Worm (Caenorhabditis elegans): ENCODE data around the gene fbxb-39.

DNA sequence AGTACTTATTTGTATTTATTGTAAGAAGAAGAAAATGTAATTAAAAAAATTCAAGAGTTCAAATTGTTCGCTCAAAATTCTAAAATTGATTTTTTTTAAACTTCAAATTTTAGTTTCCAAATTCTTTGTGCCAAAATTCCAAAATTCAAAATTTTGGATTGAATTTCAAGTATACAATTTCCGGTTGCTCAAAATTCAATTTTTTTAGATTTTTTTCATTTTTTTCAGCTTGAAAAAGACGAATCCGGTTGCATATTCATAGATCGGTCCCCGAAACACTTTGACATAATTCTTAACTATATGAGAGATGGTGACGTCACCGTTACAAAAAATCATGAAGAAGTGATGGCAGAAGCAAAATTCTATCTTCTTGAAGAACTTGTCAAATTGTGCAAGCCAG is 31.7 kb upstream of the fbxb-39 start, which contains the start of gene K02E7.4:
- TF ChIP-seq blmp-1 (tag; optimal IDR thresholded peaks at IDR 0.05) (no peak), lsy-2 (tag; optimal IDR thresholded peaks at IDR 0.05) (no peak), aha-1 (tag; optimal IDR thresholded peaks at IDR 0.05) (no peak), nhr-77 (tag; optimal IDR thresholded peaks at IDR 0.05) (no peak), hlh-17 (GFP tag; optimal IDR thresholded peaks at IDR 0.05; ENCODE audit: borderline replicate concordance) (no peak), snpc-4 (tag; optimal IDR thresholded peaks at IDR 0.05) (no peak), nhr-12 (tag; optimal IDR thresholded peaks at IDR 0.05) (no peak), lin-13 (GFP tag; optimal IDR thresholded peaks at IDR 0.05) (no peak), nhr-11 (tag; optimal IDR thresholded peaks at IDR 0.05) (no peak), fkh-10 (GFP tag; optimal IDR thresholded peaks at IDR 0.05) (no peak), ceh-82 (tag; optimal IDR thresholded peaks at IDR 0.05) (no peak), mep-1 (tag; optimal IDR thresholded peaks at IDR 0.05) (no peak), hpl-2 (GFP tag; optimal IDR thresholded peaks at IDR 0.05) (no peak)
